Worm (Caenorhabditis elegans): Measurements from ENCODE around the gene smcl-1.

DNA sequence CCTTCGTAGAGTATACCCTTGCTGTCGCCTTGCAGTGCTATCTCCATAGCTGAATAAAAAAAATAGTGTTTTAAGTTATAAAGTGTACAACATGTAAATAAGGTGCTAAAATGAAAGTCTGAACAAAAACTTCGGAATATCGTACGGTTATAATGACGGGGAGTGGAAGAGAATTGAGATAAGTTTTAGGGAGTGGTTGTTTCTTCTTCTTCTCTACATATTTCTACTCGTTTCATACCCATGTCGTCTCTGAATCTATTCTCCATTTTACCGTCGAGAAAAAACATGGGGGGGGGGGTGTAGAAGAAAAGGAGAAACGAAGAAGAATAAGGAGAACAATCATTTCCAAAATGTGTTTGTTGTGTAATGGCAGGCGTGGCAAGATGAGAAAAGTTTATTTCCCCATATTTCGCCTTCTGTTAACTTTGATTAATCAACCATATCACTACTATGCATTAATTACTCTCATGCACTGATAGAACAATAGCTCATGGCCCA lies 23.2 kb downstream of the smcl-1 start, which contains the start of gene C44C10.9:
- no peak for TF ChIP-seq hlh-8 (tag; optimal IDR thresholded peaks at IDR 0.05)
- TF ChIP-seq pha-4 (tag; optimal IDR thresholded peaks at IDR 0.05): no peak
- TF ChIP-seq sox-4 (tag; optimal IDR thresholded peaks at IDR 0.05): no peak

Data from whole organism, late embryonic.